Worm (Caenorhabditis elegans) whole organism, L1 larva: ENCODE measurements around the gene F48G7.7.

Experiments
- dpl-1 ChIP-seq, 3 experiments: fragments of 150-350 bp in 2 of 3; sonication (generic microtip) in 1 of 3; optimal IDR thresholded peaks; 2 replicates each; lab custom pipeline; 2014 to 2017; ENCODE audit warnings: missing biosample characterization in 3 of 3, missing genetic modification characterization in 3 of 3, missing genetic modification reagents in 3 of 3
- efl-1 ChIP-seq, 4 experiments: fragments of 150-350 bp; optimal IDR thresholded peaks in 3 of 4; peaks in 1 of 4; 1 replicate in 1 of 4; 2 replicates in 3 of 4; lab custom pipeline; 2014; ENCODE audit warnings: missing biosample characterization in 2 of 4, missing genetic modification characterization in 2 of 4, missing genetic modification reagents in 2 of 4
- egl-27 ChIP-seq, 2 experiments: fragments of 150-350 bp in 1 of 2; sonication (generic microtip); optimal IDR thresholded peaks; 3 replicates each; lab custom pipeline; 2017 to 2018; ENCODE audit warnings: missing biosample characterization in 2 of 2, missing genetic modification characterization in 2 of 2, missing genetic modification reagents in 2 of 2
- lsy-2 ChIP-seq, 2 experiments: fragments of 150-350 bp; optimal IDR thresholded peaks; 2 replicates each; lab custom pipeline; 2014; ENCODE audit warnings: missing biosample characterization in 2 of 2, missing genetic modification characterization in 2 of 2
- snu-23 ChIP-seq: sonication (generic microtip); optimal IDR thresholded peaks from 2 replicates; lab custom pipeline; 2016; ENCODE audit warnings: missing genetic modification characterization, missing compliant biosample characterization
- sox-4 ChIP-seq: sonication (generic microtip); optimal IDR thresholded peaks from 2 replicates; lab custom pipeline; 2016; ENCODE audit warnings: missing genetic modification characterization, missing compliant biosample characterization
- ztf-11 ChIP-seq, 2 experiments: sonication (generic microtip); optimal IDR thresholded peaks; 2 replicates each; lab custom pipeline; 2016 to 2017; ENCODE audit warnings: missing genetic modification characterization in 2 of 2, missing biosample characterization in 1 of 2, missing compliant biosample characterization in 1 of 2

DNA sequence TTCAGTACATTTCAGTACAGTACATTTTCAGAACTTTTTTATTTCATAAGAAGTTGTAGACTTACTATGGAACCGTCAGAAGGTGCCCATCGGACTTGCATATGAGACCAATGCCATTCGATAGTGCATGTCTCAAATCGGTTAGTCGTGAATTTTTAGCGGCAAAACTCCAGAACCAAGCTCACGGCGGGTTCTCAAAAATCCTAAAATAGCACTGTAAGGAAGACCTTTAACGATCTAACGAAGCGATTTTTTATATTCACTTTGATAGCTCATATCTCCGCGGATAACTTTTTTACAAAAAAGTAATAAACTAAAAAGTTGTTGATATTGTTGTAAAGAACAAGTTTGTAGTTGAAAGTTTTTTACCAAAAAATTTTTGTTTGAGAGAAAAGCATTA is 48.0 kb upstream of the F48G7.7 start, which contains the start of gene sru-25:
- TF ChIP-seq lsy-2 (tag; optimal IDR thresholded peaks at IDR 0.05; lab: Kevin White, UChicago) (no peak), snu-23 (GFP tag; lab: Kevin White, UChicago) (no peak), egl-27 (tag; optimal IDR thresholded peaks at IDR 0.05; lab: Kevin White, UChicago) (no peak), ztf-11 (tag; optimal IDR thresholded peaks at IDR 0.05; lab: Kevin White, UChicago) (no peak), sox-4 (no peak), dpl-1 (GFP tag; optimal IDR thresholded peaks at IDR 0.05; lab: Kevin White, UChicago) (no peak), efl-1 (optimal IDR thresholded peaks at IDR 0.05; lab: Kevin White, UChicago) (no peak), efl-1 (GFP tag; optimal IDR thresholded peaks at IDR 0.05 in 1 of 2; lab: Kevin White, UChicago) (no peak)
